Worm (Caenorhabditis elegans): ENCODE data around the gene nspf-3.

Gene nspf-3

ce11 chrII:2690080-2690479, at the start of gene nspf-3:
TSS of gene nspf-3 (minus strand) at chrII:2690180.
- TF ChIP-seq unc-62 (GFP tag; optimal IDR thresholded peaks at IDR 0.05) = no peak

ce11 chrII:2739619-2740018, 49.6 kb upstream of the nspf-3 start, which contains the start of gene T05A8.6:
TSS of gene T05A8.6 (minus strand) at chrII:2739719.
- TF ChIP-seq unc-62 (GFP tag; optimal IDR thresholded peaks at IDR 0.05) = no peak

ce11 chrII:2736938-2737337, 47.0 kb upstream of the nspf-3 start:
- no peak for TF ChIP-seq unc-62 (GFP tag; optimal IDR thresholded peaks at IDR 0.05)

ce11 chrII:2736156-2736728, 46.3 kb upstream of the nspf-3 start, which contains the start of gene T05A8.8:
TSS of gene T05A8.8 (plus strand) at chrII:2736678.
- TF ChIP-seq unc-62 (GFP tag; optimal IDR thresholded peaks at IDR 0.05) = no peak

ce11 chrII:2735644-2736043, 45.7 kb upstream of the nspf-3 start:
- TF ChIP-seq unc-62 (GFP tag; optimal IDR thresholded peaks at IDR 0.05) = no peak

- no peak for TF ChIP-seq unc-62 (GFP tag; optimal IDR thresholded peaks at IDR 0.05)
Measured at ce11 chrII:2735192-2735591, 45.2 kb upstream of the nspf-3 start, which contains the start of gene wdr-31. TSS of gene wdr-31 (minus strand) at chrII:2735292.

ce11 chrII:2734735-2735134, 44.8 kb upstream of the nspf-3 start:
- TF ChIP-seq unc-62 (GFP tag; optimal IDR thresholded peaks at IDR 0.05) = no peak

ce11 chrII:2734266-2734665, 44.3 kb upstream of the nspf-3 start:
- TF ChIP-seq unc-62 (GFP tag; optimal IDR thresholded peaks at IDR 0.05) = no peak

ce11 chrII:2730647-2731046, 40.7 kb upstream of the nspf-3 start:
- TF ChIP-seq unc-62 (GFP tag; optimal IDR thresholded peaks at IDR 0.05) = no peak

- no peak for TF ChIP-seq unc-62 (GFP tag; optimal IDR thresholded peaks at IDR 0.05)
Measured at ce11 chrII:2726774-2727173, 36.8 kb upstream of the nspf-3 start.

- no peak for TF ChIP-seq unc-62 (GFP tag; optimal IDR thresholded peaks at IDR 0.05)
Measured at ce11 chrII:2725561-2725960, 35.6 kb upstream of the nspf-3 start, which contains the start of the genes T05A8.11 and nep-2. TSS of gene T05A8.11 (minus strand) at chrII:2725661. TSS of gene nep-2 (minus strand) at chrII:2725752.

ce11 chrII:2721992-2722391, 32.0 kb upstream of the nspf-3 start:
- TF ChIP-seq unc-62 (GFP tag; optimal IDR thresholded peaks at IDR 0.05) = no peak

- TF ChIP-seq unc-62 (GFP tag; optimal IDR thresholded peaks at IDR 0.05) = no peak
Measured at ce11 chrII:2719212-2719611, 29.2 kb upstream of the nspf-3 start.

- no peak for TF ChIP-seq unc-62 (GFP tag; optimal IDR thresholded peaks at IDR 0.05)
Measured at ce11 chrII:2717335-2717734, 27.4 kb upstream of the nspf-3 start, which contains the start of gene T05A8.3. TSS of gene T05A8.3 (minus strand) at chrII:2717435.

- no peak for TF ChIP-seq unc-62 (GFP tag; optimal IDR thresholded peaks at IDR 0.05)
Measured at ce11 chrII:2710919-2711318, 20.9 kb upstream of the nspf-3 start, which contains the start of gene T05A8.2. TSS of gene T05A8.2 (minus strand) at chrII:2711019.

- TF ChIP-seq unc-62 (GFP tag; optimal IDR thresholded peaks at IDR 0.05) = no peak
Measured at ce11 chrII:2709942-2710341, 20.0 kb upstream of the nspf-3 start, which contains the start of gene T05A8.1. TSS of gene T05A8.1 (minus strand) at chrII:2710042.

- no peak for TF ChIP-seq unc-62 (GFP tag; optimal IDR thresholded peaks at IDR 0.05)
Measured at ce11 chrII:2707872-2708271, 17.9 kb upstream of the nspf-3 start, which contains the start of gene Y47G7B.2. TSS of gene Y47G7B.2 (minus strand) at chrII:2708014.

Measured in whole organism, dauer.